Fruit fly (Drosophila melanogaster) whole organism, embryonic: ENCODE data around the gene CG10993.
A peak's percentile ranks its signal among the peaks of the same experiment; 100 is the strongest.

Experiments
- ATbp ChIP-seq: fragments of 200-800 bp; sonication (Bioruptor generic); optimal IDR thresholded peaks from 2 replicates; lab custom pipeline; 2017; ENCODE audit warnings: missing biosample characterization, mild to moderate bottlenecking, missing genetic modification characterization, missing genetic modification reagents
- Asciz ChIP-seq: fragments of 200-800 bp; sonication (Bioruptor generic); optimal IDR thresholded peaks from 2 replicates; lab custom pipeline; 2017; ENCODE audit warnings: missing biosample characterization, mild to moderate bottlenecking, missing genetic modification characterization, missing genetic modification reagents
- Awh ChIP-seq: fragments of 200-800 bp; sonication (Bioruptor generic); IDR thresholded peaks from 2 replicates; pipeline ENCODE4, ENCODE4 v1.3.6; 2022; ENCODE audit warnings: missing biosample characterization, missing genetic modification characterization
- CG11093 ChIP-seq: fragments of 200-800 bp; sonication (Bioruptor generic); IDR thresholded peaks from 3 replicates; pipeline ENCODE4 v1.3.6; 2022; ENCODE audit warnings: missing biosample characterization, missing genetic modification characterization
- CG12769 ChIP-seq: fragments of 200-800 bp; sonication (Bioruptor generic); optimal IDR thresholded peaks from 2 replicates; lab custom pipeline; 2019; ENCODE audit warnings: missing biosample characterization, mild to moderate bottlenecking, missing genetic modification characterization, moderate library complexity
- CG14860 ChIP-seq: fragments of 200-800 bp; sonication (Bioruptor generic); IDR thresholded peaks from 3 replicates; pipeline ENCODE4 v1.3.6; 2022; ENCODE audit warnings: missing biosample characterization, missing genetic modification characterization; ENCODE audit not compliant: partially characterized antibody
- CG17385 ChIP-seq: fragments of 200-800 bp; sonication (Bioruptor generic); optimal IDR thresholded peaks from 3 replicates; lab custom pipeline; 2018; ENCODE audit warnings: missing biosample characterization, mild to moderate bottlenecking, missing genetic modification characterization
- CG2875 ChIP-seq: fragments of 200-800 bp; sonication (Bioruptor generic); optimal IDR thresholded peaks from 2 replicates; lab custom pipeline; 2017; ENCODE audit warnings: missing biosample characterization, mild to moderate bottlenecking, missing genetic modification characterization, missing genetic modification reagents
- CG2889 ChIP-seq: fragments of 200-800 bp; sonication (Bioruptor generic); IDR thresholded peaks from 3 replicates; pipeline ENCODE4 v1.3.6; 2022; ENCODE audit warnings: missing biosample characterization, missing genetic modification characterization
- CG30431 ChIP-seq: fragments of 200-800 bp; sonication (Bioruptor generic); optimal IDR thresholded peaks from 2 replicates; lab custom pipeline; 2017; ENCODE audit warnings: missing biosample characterization, missing genetic modification characterization
- CG32772 ChIP-seq: fragments of 200-800 bp; sonication (Bioruptor generic); IDR thresholded peaks from 2 replicates; pipeline ENCODE4 v1.3.6; 2022; ENCODE audit warnings: missing biosample characterization, missing genetic modification characterization
- CG4404 ChIP-seq: fragments of 200-800 bp; sonication (Bioruptor generic); IDR thresholded peaks from 2 replicates; pipeline ENCODE4 v1.3.6; 2022; ENCODE audit warnings: missing biosample characterization, missing genetic modification characterization
- CG7271 ChIP-seq: fragments of 200-800 bp; sonication (Bioruptor generic); optimal IDR thresholded peaks from 2 replicates; lab custom pipeline; 2018; ENCODE audit warnings: missing biosample characterization, mild to moderate bottlenecking, missing genetic modification characterization, moderate library complexity
- CG7556 ChIP-seq: fragments of 200-800 bp; sonication (Bioruptor generic); optimal IDR thresholded peaks from 2 replicates; lab custom pipeline; 2017; ENCODE audit warnings: missing biosample characterization, mild to moderate bottlenecking, missing genetic modification characterization
- CG8290 ChIP-seq, 3 experiments: fragments of 200-800 bp; sonication (Bioruptor generic); optimal IDR thresholded peaks; 2 replicates each; lab custom pipeline; 2016 to 2019; ENCODE audit warnings: missing biosample characterization in 3 of 3, missing genetic modification characterization in 3 of 3, mild to moderate bottlenecking in 2 of 3, moderate library complexity in 1 of 3
- CG8944 ChIP-seq: fragments of 200-800 bp; sonication (Bioruptor generic); optimal IDR thresholded peaks from 3 replicates; lab custom pipeline; 2016; ENCODE audit warnings: missing biosample characterization, missing genetic modification characterization
- Dbx ChIP-seq: fragments of 200-800 bp; sonication (Bioruptor generic); IDR thresholded peaks from 3 replicates; pipeline ENCODE4 v1.3.6; 2022; ENCODE audit warnings: missing biosample characterization, missing genetic modification characterization
- Fer2 ChIP-seq: fragments of 200-800 bp; sonication (Bioruptor generic); optimal IDR thresholded peaks from 2 replicates; lab custom pipeline; 2018; ENCODE audit warnings: missing biosample characterization, mild to moderate bottlenecking, missing genetic modification characterization, moderate library complexity
- Hand ChIP-seq: fragments of 200-800 bp; sonication (Bioruptor generic); optimal IDR thresholded peaks from 2 replicates; lab custom pipeline; 2017; ENCODE audit warnings: mild to moderate bottlenecking, missing biosample characterization, missing genetic modification reagents, missing genetic modification characterization
- Hr3 ChIP-seq: fragments of 200-800 bp; sonication (Bioruptor generic); optimal IDR thresholded peaks from 3 replicates; lab custom pipeline; 2016; ENCODE audit warnings: missing biosample characterization, missing genetic modification characterization
- Kr ChIP-seq: fragments of 200-800 bp; sonication (Bioruptor generic); optimal IDR thresholded peaks from 2 replicates; lab custom pipeline; 2017; ENCODE audit warnings: missing biosample characterization, mild to moderate bottlenecking, missing genetic modification characterization
- Lpt ChIP-seq: fragments of >200 bp; optimal IDR thresholded peaks from 2 replicates; lab custom pipeline; 2018; ENCODE audit warnings: missing biosample characterization, missing genetic modification characterization
- Med ChIP-seq: fragments of 200-800 bp; sonication (Bioruptor generic); peaks from one replicate; lab custom pipeline; 2016; ENCODE audit warnings: missing biosample characterization, missing genetic modification characterization, mild to moderate bottlenecking, inconsistent platforms, moderate library complexity
- NFAT ChIP-seq: fragments of 200-800 bp; sonication (Bioruptor generic); IDR thresholded peaks from 2 replicates; pipeline ENCODE4 v1.3.6; 2022; ENCODE audit warnings: missing biosample characterization, missing genetic modification characterization
- NfI ChIP-seq: fragments of 200-800 bp; sonication (Bioruptor generic); optimal IDR thresholded peaks from 3 replicates; lab custom pipeline; 2018; ENCODE audit warnings: missing biosample characterization, mild to moderate bottlenecking, missing genetic modification characterization, moderate library complexity
- Poxn ChIP-seq: fragments of 200-800 bp; sonication (Bioruptor generic); IDR thresholded peaks from 2 replicates; pipeline ENCODE4 v1.3.6; 2022; ENCODE audit warnings: missing biosample characterization, missing genetic modification characterization
- Sox100B ChIP-seq: fragments of 200-800 bp; sonication (Bioruptor generic); optimal IDR thresholded peaks from 3 replicates; lab custom pipeline; 2018; ENCODE audit warnings: missing biosample characterization, mild to moderate bottlenecking, missing genetic modification characterization
- Sry-β ChIP-seq: fragments of 200-800 bp; sonication (Bioruptor generic); optimal IDR thresholded peaks from 2 replicates; lab custom pipeline; 2018; ENCODE audit warnings: missing biosample characterization, mild to moderate bottlenecking, missing genetic modification characterization, moderate library complexity
- Taf1 ChIP-seq: fragments of 200-800 bp; sonication (Bioruptor generic); IDR thresholded peaks from 2 replicates; pipeline ENCODE4 v1.3.6; 2022; ENCODE audit warnings: missing biosample characterization, missing genetic modification characterization
- Trl ChIP-seq, 3 experiments: fragments of >200 bp in 2 of 3; fragments of 200-800 bp in 1 of 3; sonication (Bioruptor generic) in 1 of 3; optimal IDR thresholded peaks; 2 replicates in 1 of 3; 3 replicates in 2 of 3; lab custom pipeline; 2016 to 2017; ENCODE audit warnings: missing biosample characterization in 1 of 3, missing genetic modification characterization in 1 of 3
- ase ChIP-seq: fragments of 200-800 bp; sonication (Bioruptor generic); IDR thresholded peaks from 3 replicates; pipeline ENCODE4 v1.3.6; 2022; ENCODE audit warnings: missing biosample characterization, missing genetic modification characterization
- cad ChIP-seq: fragments of >200 bp; optimal IDR thresholded peaks from 2 replicates; lab custom pipeline; 2017; ENCODE audit warnings: missing biosample characterization, missing genetic modification characterization
- cas ChIP-seq: fragments of 200-800 bp; sonication (Bioruptor generic); IDR thresholded peaks from 2 replicates; pipeline ENCODE4 v1.3.6; 2022; ENCODE audit warnings: missing biosample characterization, missing genetic modification characterization
- chinmo ChIP-seq: fragments of 200-800 bp; sonication (Bioruptor generic); IDR thresholded peaks from 4 replicates; pipeline ENCODE4 v1.3.6; 2022; ENCODE audit warnings: missing biosample characterization, missing genetic modification characterization; ENCODE audit not compliant: partially characterized antibody
- croc ChIP-seq: fragments of 200-800 bp; sonication (Bioruptor generic); conservative IDR thresholded peaks from 3 replicates; pipeline ENCODE4 v1.3.6; 2022; ENCODE audit warnings: missing biosample characterization, missing genetic modification characterization
- dysf ChIP-seq: fragments of 200-800 bp; sonication (Bioruptor generic); IDR thresholded peaks from 3 replicates; pipeline ENCODE4 v1.3.6; 2022; ENCODE audit warnings: missing biosample characterization, missing genetic modification characterization
- fd3F ChIP-seq: fragments of 200-800 bp; sonication (Bioruptor generic); optimal IDR thresholded peaks from 2 replicates; lab custom pipeline; 2018; ENCODE audit warnings: missing biosample characterization, mild to moderate bottlenecking, missing genetic modification characterization, moderate library complexity
- hbn ChIP-seq: fragments of 200-800 bp; sonication (Bioruptor generic); IDR thresholded peaks from 2 replicates; pipeline ENCODE4 v1.3.6; 2022; ENCODE audit warnings: missing biosample characterization, missing genetic modification characterization; ENCODE audit not compliant: partially characterized antibody
- lab ChIP-seq: fragments of 200-800 bp; sonication (Bioruptor generic); optimal IDR thresholded peaks from 3 replicates; lab custom pipeline; 2017; ENCODE audit warnings: missing biosample characterization, missing genetic modification characterization, mild to moderate bottlenecking, moderate library complexity, missing genetic modification reagents
- nmo ChIP-seq: fragments of 200-800 bp; sonication (Bioruptor generic); optimal IDR thresholded peaks from 2 replicates; lab custom pipeline; 2018; ENCODE audit warnings: missing biosample characterization, mild to moderate bottlenecking, missing genetic modification characterization, moderate library complexity
- nom ChIP-seq: fragments of 200-800 bp; sonication (Bioruptor generic); optimal IDR thresholded peaks from 2 replicates; lab custom pipeline; 2017; ENCODE audit warnings: missing biosample characterization, missing genetic modification characterization, mild to moderate bottlenecking, moderate library complexity, missing genetic modification reagents
- org-1 ChIP-seq: fragments of 200-800 bp; sonication (Bioruptor generic); optimal IDR thresholded peaks from 2 replicates; lab custom pipeline; 2017; ENCODE audit warnings: missing biosample characterization, missing genetic modification characterization
- repo ChIP-seq: fragments of 200-800 bp; sonication (Bioruptor generic); optimal IDR thresholded peaks from 2 replicates; lab custom pipeline; 2016; ENCODE audit warnings: missing biosample characterization, missing genetic modification characterization
- row ChIP-seq: fragments of 200-800 bp; sonication (Bioruptor generic); IDR thresholded peaks from 3 replicates; pipeline ENCODE4 v1.3.6; 2022; ENCODE audit warnings: missing biosample characterization, missing genetic modification characterization
- seq ChIP-seq: fragments of 200-800 bp; sonication (Bioruptor generic); IDR thresholded peaks from 2 replicates; pipeline ENCODE4 v1.3.6; 2022; ENCODE audit warnings: missing biosample characterization, missing genetic modification characterization
- so ChIP-seq: fragments of 200-800 bp; sonication (Bioruptor generic); IDR thresholded peaks from 3 replicates; pipeline ENCODE4 v1.3.6; 2022; ENCODE audit warnings: missing biosample characterization, missing genetic modification characterization
- yki ChIP-seq: fragments of >200 bp; optimal IDR thresholded peaks from 3 replicates; lab custom pipeline; 2018
- zfh1 ChIP-seq: fragments of 200-800 bp; sonication (Bioruptor generic); IDR thresholded peaks from 3 replicates; pipeline ENCODE4 v1.3.6; 2022; ENCODE audit warnings: missing biosample characterization, missing genetic modification characterization

The CG10993 gene

DNA sequence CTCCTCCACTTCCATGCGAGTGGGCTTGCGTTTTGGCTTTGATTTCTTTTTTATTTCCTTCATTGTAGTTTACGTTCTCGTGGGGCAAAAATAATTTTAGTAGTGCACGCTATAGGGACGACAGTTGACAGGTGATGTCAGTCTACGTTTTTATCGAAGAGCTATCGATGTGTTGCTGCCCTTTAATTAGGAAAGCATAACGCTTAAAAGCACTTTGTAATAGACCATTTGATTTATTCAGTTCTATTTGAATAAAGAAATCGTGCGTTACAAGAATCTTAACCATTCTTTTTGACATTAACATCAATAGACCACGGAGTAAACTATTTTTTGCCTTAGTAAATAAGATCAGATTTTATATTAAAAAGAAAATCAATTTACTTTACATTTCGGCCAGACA is at the start of gene CG10993:
Gene CG10993, minus strand, starts transcription at position 101 of the 400 bp plus-strand sequence.
- TF ChIP-seq croc (GFP tag; lab: Robert Waterston, UW) (no peak), nmo (GFP tag; lab: Kevin White, UChicago) (no peak), Hand (GFP tag; lab: Kevin White, UChicago) (no peak), CG7271 (no peak), cas (GFP tag; lab: Robert Waterston, UW) (no peak), ase (GFP tag; lab: Robert Waterston, UW) (no peak), CG17385 (GFP tag; lab: Kevin White, UChicago) (no peak), repo (GFP tag; lab: Kevin White, UChicago) (no peak), Awh (GFP tag; lab: Robert Waterston, UW) (no peak), NFAT (GFP tag; lab: Robert Waterston, UW) (no peak), CG32772 (GFP tag; lab: Robert Waterston, UW) (no peak), CG7556 (no peak), dysf (GFP tag; lab: Robert Waterston, UW) (no peak), fd3F (GFP tag; lab: Kevin White, UChicago) (no peak)

DNA sequence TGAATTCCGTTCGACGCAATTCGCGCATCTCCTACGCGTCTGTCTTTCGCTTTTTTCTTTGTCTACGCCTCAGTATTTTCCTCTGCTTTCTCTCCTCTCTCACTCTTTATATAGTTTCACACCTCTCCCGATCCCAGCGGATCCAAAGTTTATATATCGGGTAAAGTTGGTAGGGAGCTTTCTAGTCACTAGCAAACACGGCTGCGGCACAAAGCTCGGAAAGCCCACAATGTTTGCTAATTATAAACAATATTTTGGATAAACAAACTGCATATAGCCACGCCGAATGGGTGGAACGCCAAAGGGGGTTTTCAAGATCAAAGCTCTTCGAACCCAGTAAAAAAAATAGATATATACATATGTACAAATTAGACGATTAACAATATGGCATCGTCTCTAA is 49.2 kb upstream of the CG10993 start:
- 0 out of 4 replicates have a peak, but pooled peaks have one; percentile 49 for TF ChIP-seq chinmo (GFP tag; lab: Robert Waterston, UW)
- TF ChIP-seq Poxn: no peak
- TF ChIP-seq Dbx (GFP tag; lab: Robert Waterston, UW): no peak
- no peak for TF ChIP-seq yki (lab: Kevin White, UChicago)
- TF ChIP-seq Hr3 (GFP tag; lab: Kevin White, UChicago): no peak
- TF ChIP-seq CG2875 (GFP tag; lab: Kevin White, UChicago): no peak
- TF ChIP-seq CG14860 (GFP tag; lab: Robert Waterston, UW): no peak
- TF ChIP-seq Sox100B (GFP tag; lab: Kevin White, UChicago): no peak
- peak; percentile 10 for TF ChIP-seq lab (GFP tag; lab: Kevin White, UChicago)
- TF ChIP-seq Kr (GFP tag; lab: Kevin White, UChicago): no peak
- peak; percentile 63 for TF ChIP-seq Med (GFP tag; lab: Kevin White, UChicago)
- peak; percentile 26 for TF ChIP-seq nom (GFP tag; lab: Kevin White, UChicago)
- peak in 1 of 2 experiments; percentile 19 for TF ChIP-seq Trl (optimal IDR thresholded peaks at IDR 0.05; lab: Kevin White, UChicago)
- TF ChIP-seq Trl (GFP tag; optimal IDR thresholded peaks at IDR 0.05; lab: Kevin White, UChicago): no peak
- TF ChIP-seq CG12769 (tag; lab: Kevin White, UChicago): peak; percentile 76
- no peak for TF ChIP-seq CG8944
- TF ChIP-seq seq (GFP tag; lab: Robert Waterston, UW): no peak
- no peak for TF ChIP-seq CG8290 (GFP tag; optimal IDR thresholded peaks at IDR 0.05; lab: Kevin White, UChicago)
- peak in 1 of 2 experiments; percentile 5 for TF ChIP-seq CG8290 (tag; optimal IDR thresholded peaks at IDR 0.05; lab: Kevin White, UChicago)
- TF ChIP-seq, all 482 proteins: peak for 7

DNA sequence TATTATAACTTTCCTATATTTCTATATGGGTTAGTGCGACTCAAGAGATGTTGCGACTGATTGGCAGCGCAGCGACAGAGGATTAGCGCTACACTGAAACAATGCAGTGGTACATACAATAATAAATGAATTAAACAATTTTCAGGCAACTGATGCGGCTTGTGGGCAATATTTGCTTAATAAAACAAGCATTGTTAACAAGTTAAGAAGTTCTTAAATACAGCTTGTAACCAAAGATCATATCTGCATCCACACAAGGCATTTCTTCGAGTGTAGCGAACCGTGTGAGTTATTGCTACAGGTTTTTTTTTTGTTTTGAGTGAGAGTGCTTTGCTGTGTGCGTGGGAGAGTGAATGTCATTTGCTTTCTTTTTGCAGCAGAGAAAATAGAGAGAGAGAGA is 48.0 kb upstream of the CG10993 start:
- TF ChIP-seq NfI (GFP tag; lab: Kevin White, UChicago) (peak; percentile 63), so (peak; percentile 73; the same call in 1 of the 3 replicates), ATbp (GFP tag; lab: Kevin White, UChicago) (peak; percentile 83), CG2889 (GFP tag; lab: Robert Waterston, UW) (peak; percentile 65; the same call in 2 of the 3 replicates), CG4404 (GFP tag; lab: Robert Waterston, UW) (peak; percentile 57), croc (GFP tag; lab: Robert Waterston, UW) (no peak; the same call in 2 of the 3 replicates), hbn (GFP tag; lab: Robert Waterston, UW) (no peak), zfh1 (GFP tag; lab: Robert Waterston, UW) (peak; percentile 87), Taf1 (GFP tag; lab: Robert Waterston, UW) (0 out of 2 replicates have a peak, but pooled peaks have one; percentile 32), Fer2 (tag; lab: Kevin White, UChicago) (no peak), Lpt (GFP tag; lab: Kevin White, UChicago) (no peak), CG11093 (no peak; the same call in 2 of the 3 replicates), Sry-β (no peak), CG30431 (peak; percentile 55), Asciz (GFP tag; lab: Kevin White, UChicago) (peak; percentile 57), org-1 (GFP tag; lab: Kevin White, UChicago) (peak; percentile 61), row (GFP tag; lab: Robert Waterston, UW) (peak; percentile 79), cad (GFP tag; lab: Kevin White, UChicago) (no peak)
